Worm (Caenorhabditis elegans) whole organism, L1 larva: Measurements from ENCODE around the gene wht-7.

Source experiments
- egl-13 ChIP-seq: sonication (generic microtip); optimal IDR thresholded peaks from 2 replicates; lab custom pipeline; 2016; ENCODE audit warnings: missing genotype, missing genetic modification reagents, missing genetic modification characterization, missing compliant biosample characterization
- ets-5 ChIP-seq: fragments of 200-800 bp; sonication (Bioruptor generic); IDR thresholded peaks from 2 replicates; pipeline ENCODE4 v1.3.6; 2022; ENCODE audit warnings: missing genetic modification characterization, missing compliant biosample characterization
- jun-1 ChIP-seq: fragments of 150-350 bp; optimal IDR thresholded peaks from 2 replicates; lab custom pipeline; 2014; ENCODE audit warnings: missing biosample characterization, missing genetic modification reagents, missing genetic modification characterization
- lin-39 ChIP-seq: fragments of 150-350 bp; optimal IDR thresholded peaks from 2 replicates; lab custom pipeline; 2014; ENCODE audit warnings: missing biosample characterization, missing genetic modification reagents, missing genetic modification characterization
- skn-1 ChIP-seq: fragments of 150-350 bp; optimal IDR thresholded peaks from 2 replicates; lab custom pipeline; 2014; ENCODE audit warnings: missing biosample characterization, missing genetic modification characterization
- unc-62 ChIP-seq: fragments of 150-350 bp; optimal IDR thresholded peaks from 2 replicates; lab custom pipeline; 2014; ENCODE audit warnings: missing biosample characterization, missing genetic modification reagents, missing genetic modification characterization

DNA sequence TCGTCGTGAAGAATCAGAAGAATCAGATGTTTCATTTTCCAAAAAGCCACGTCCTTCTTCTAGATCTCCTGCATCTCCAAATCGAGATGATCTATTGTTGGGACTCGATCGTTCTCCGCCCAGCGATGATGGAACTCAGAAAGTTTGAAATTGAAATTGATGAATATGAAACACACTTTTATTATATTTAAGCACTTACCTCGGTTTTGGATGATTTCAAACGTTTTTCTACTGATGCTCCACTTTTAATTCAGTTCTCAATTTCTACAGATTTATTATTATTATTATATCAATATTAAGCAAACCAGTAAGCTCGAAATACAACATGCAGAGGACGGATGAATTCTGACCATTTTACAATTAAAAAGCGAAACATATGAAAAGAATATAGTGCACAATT lies 5.2 kb upstream of the wht-7 start:
- no peak for TF ChIP-seq egl-13 (tag; lab: Kevin White, UChicago)
- no peak for TF ChIP-seq lin-39 (tag; lab: Kevin White, UChicago)
- TF ChIP-seq skn-1, result no peak
- no peak for TF ChIP-seq jun-1 (tag; lab: Kevin White, UChicago)
- TF ChIP-seq ets-5 (GFP tag; lab: Robert Waterston, UW), result no peak
- TF ChIP-seq unc-62 (GFP tag; lab: Kevin White, UChicago), result no peak
